Worm (Caenorhabditis elegans): ENCODE measurements around the gene ras-2.

The ras-2 gene

DNA sequence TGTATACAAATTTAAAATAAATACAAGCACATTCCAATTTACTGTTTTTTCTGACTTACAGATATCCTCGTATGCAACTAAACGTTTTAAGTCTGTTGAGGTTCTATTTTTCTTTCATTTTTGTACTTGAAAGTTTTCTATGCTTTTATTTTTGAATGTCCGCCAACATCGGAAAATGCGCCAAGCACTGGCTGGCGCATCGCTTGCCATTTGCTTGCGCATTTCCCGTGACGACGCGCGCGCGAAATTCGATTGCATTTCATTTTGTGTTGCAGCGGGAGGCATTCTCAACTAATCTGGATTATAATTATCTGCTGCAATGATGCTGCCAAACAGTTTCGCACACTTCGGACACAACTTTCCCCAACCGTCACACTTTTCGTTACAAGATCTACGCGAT lies 17.1 kb upstream of the ras-2 start, which contains the start of gene fbxl-2 (continued):
- TF ChIP-seq unc-39 (tag; optimal IDR thresholded peaks at IDR 0.05) (no peak), R02D3.7 (tag; optimal IDR thresholded peaks at IDR 0.05) (peak; percentile 37), lin-39 (tag; optimal IDR thresholded peaks at IDR 0.05) (no peak), hif-1 (tag; optimal IDR thresholded peaks at IDR 0.05) (peak; percentile 17 to 84), hlh-30 (tag; optimal IDR thresholded peaks at IDR 0.05; ENCODE audit: insufficient read depth) (peak; percentile 90), hmg-1.1 (GFP tag; IDR thresholded peaks at IDR 0.05) (peak; percentile 94), lin-1 (GFP tag; IDR thresholded peaks at IDR 0.05) (peak; percentile 87), ZK337.2 (GFP tag; IDR thresholded peaks at IDR 0.05) (0 out of 2 replicates have a peak, but pooled peaks have one; percentile 56), gei-8 (GFP tag; optimal IDR thresholded peaks at IDR 0.05) (peak; percentile 41), nhr-6 (tag; optimal IDR thresholded peaks at IDR 0.05) (peak; percentile 92)

DNA sequence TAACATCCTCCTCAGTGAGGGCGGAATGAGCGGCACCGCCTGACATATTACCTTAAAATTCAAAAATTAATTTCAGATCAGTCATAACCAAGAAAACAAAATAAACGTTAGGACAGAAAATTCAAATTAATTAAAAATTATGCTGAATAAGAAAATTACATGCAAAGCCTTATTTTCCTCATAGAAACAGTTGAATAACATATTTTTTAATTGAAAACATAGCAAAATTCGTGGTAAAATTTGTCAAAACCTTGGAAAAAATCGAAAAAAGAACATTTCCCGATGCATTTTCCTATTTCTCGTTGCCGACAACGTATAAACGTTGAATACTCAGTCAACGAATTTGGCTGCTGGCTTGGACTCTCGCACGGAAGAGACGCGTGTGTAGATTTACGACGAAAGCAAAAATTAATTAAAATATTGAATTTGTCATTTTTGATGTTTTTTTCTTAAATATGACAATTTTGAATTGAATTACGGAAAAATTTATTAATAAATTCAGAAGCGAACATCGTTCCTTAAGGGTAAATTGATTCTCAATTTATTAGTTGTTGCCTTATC lies 14.2 kb upstream of the ras-2 start, which contains the start of the genes rps-0 and rbg-3:
TSS of gene rps-0 (minus strand) at position 51 of the 561 bp plus-strand sequence.
TSS of gene rbg-3 (plus strand) at position 424 of the 561 bp plus-strand sequence.
- no peak for TF ChIP-seq fos-1 (tag; optimal IDR thresholded peaks at IDR 0.05)
- TF ChIP-seq hlh-30 (tag; optimal IDR thresholded peaks at IDR 0.05; ENCODE audit: insufficient read depth) = peak; percentile 83
- TF ChIP-seq dmd-8 (GFP tag; IDR thresholded peaks at IDR 0.05) = no peak
- TF ChIP-seq nhr-10 (tag; optimal IDR thresholded peaks at IDR 0.05) = no peak
- TF ChIP-seq jun-1 (tag; optimal IDR thresholded peaks at IDR 0.05) = no peak
- no peak for TF ChIP-seq cey-2 (tag; optimal IDR thresholded peaks at IDR 0.05; ENCODE audit: borderline replicate concordance, insufficient read depth)
- TF ChIP-seq zfp-2 (tag; optimal IDR thresholded peaks at IDR 0.05) = peak; percentile 77
- TF ChIP-seq rbr-2 (tag; optimal IDR thresholded peaks at IDR 0.05) = peak; percentile 88
- TF ChIP-seq lin-29 (GFP tag; IDR thresholded peaks at IDR 0.05) = no peak
- TF ChIP-seq unc-62 (GFP tag; optimal IDR thresholded peaks at IDR 0.05 in 1 of 2) = peak in 1 of 2 experiments; percentile 5
- no peak for TF ChIP-seq unc-62 (tag; optimal IDR thresholded peaks at IDR 0.05)
- TF ChIP-seq snpc-1.2 (GFP tag; IDR thresholded peaks at IDR 0.05) = no peak
- no peak for TF ChIP-seq F49E8.2 (tag; optimal IDR thresholded peaks at IDR 0.05; ENCODE audit: borderline replicate concordance)
- TF ChIP-seq arid-1 (GFP tag; conservative IDR thresholded peaks at IDR 0.05) = peak; percentile 57
- no peak for TF ChIP-seq mxl-2 (GFP tag; conservative IDR thresholded peaks at IDR 0.05)
- TF ChIP-seq nhr-111 (GFP tag; optimal IDR thresholded peaks at IDR 0.05) = no peak
- no peak for TF ChIP-seq lin-1 (GFP tag; IDR thresholded peaks at IDR 0.05)
- no peak for TF ChIP-seq ceh-44 (GFP tag; IDR thresholded peaks at IDR 0.05)
- TF ChIP-seq vab-7 (GFP tag; IDR thresholded peaks at IDR 0.05) = 0 out of 2 replicates have a peak, but pooled peaks have one; percentile 38
- TF ChIP-seq mdt-29 (GFP tag; IDR thresholded peaks at IDR 0.05) = no peak
- no peak for TF ChIP-seq daf-8 (GFP tag; IDR thresholded peaks at IDR 0.05)
- no peak for TF ChIP-seq pqm-1 (tag; optimal IDR thresholded peaks at IDR 0.05)
- peak; percentile 89 for TF ChIP-seq nhr-6 (tag; optimal IDR thresholded peaks at IDR 0.05)
- TF ChIP-seq hmg-1.1 (GFP tag; IDR thresholded peaks at IDR 0.05) = peak; percentile 83
- TF ChIP-seq madf-9 (GFP tag; conservative IDR thresholded peaks at IDR 0.05) = no peak
- no peak for TF ChIP-seq nhr-76 (tag; optimal IDR thresholded peaks at IDR 0.05)
- peak; percentile 81 for TF ChIP-seq nhr-25 (tag; optimal IDR thresholded peaks at IDR 0.05; ENCODE audit: borderline replicate concordance, insufficient read depth)
- peak; percentile 31 for TF ChIP-seq mxl-3 (GFP tag; optimal IDR thresholded peaks at IDR 0.05)
- TF ChIP-seq set-16 (GFP tag; IDR thresholded peaks at IDR 0.05) = no peak
- no peak for TF ChIP-seq ama-1 (optimal IDR thresholded peaks at IDR 0.05)
- no peak for TF ChIP-seq F26F4.8 (GFP tag; conservative IDR thresholded peaks at IDR 0.05)
- TF ChIP-seq R02D3.7 (tag; optimal IDR thresholded peaks at IDR 0.05) = peak; percentile 90
- TF ChIP-seq aha-1 (tag) = peak; percentile 99
- TF ChIP-seq egl-27 (tag; optimal IDR thresholded peaks at IDR 0.05) = no peak
- no peak for TF ChIP-seq lin-39 (tag; optimal IDR thresholded peaks at IDR 0.05)
- no peak for TF ChIP-seq tra-1 (GFP tag; IDR thresholded peaks at IDR 0.05)
- peak; percentile 53 for TF ChIP-seq zfp-3 (GFP tag; conservative IDR thresholded peaks at IDR 0.05)
- peak; percentile 75 for TF ChIP-seq duxl-1 (tag; optimal IDR thresholded peaks at IDR 0.05; ENCODE audit: poor library complexity)
- no peak for TF ChIP-seq ztf-11 (tag; optimal IDR thresholded peaks at IDR 0.05)
- peak; percentile 92 for TF ChIP-seq nhr-11 (tag; optimal IDR thresholded peaks at IDR 0.05)
- peak; percentile 97 for TF ChIP-seq nhr-77 (tag; optimal IDR thresholded peaks at IDR 0.05)
- TF ChIP-seq lim-7 (GFP tag; IDR thresholded peaks at IDR 0.05) = no peak
- peak; percentile 12 to 75 for TF ChIP-seq hif-1 (tag; optimal IDR thresholded peaks at IDR 0.05)
- no peak for TF ChIP-seq ceh-32 (tag; optimal IDR thresholded peaks at IDR 0.05; ENCODE audit: poor library complexity)

Measured in whole organism, L4 larva.